Worm (Caenorhabditis elegans) whole organism, L4 larva: ENCODE data around the gene sto-6.
A peak's percentile ranks its signal among the peaks of the same experiment; 100 is the strongest.

Source experiments
- F26F4.8 ChIP-seq: fragments of 200-800 bp; sonication (Bioruptor generic); conservative IDR thresholded peaks from 2 replicates; pipeline ENCODE4 v1.3.6; 2022; ENCODE audit warnings: missing genetic modification characterization, missing compliant biosample characterization
- F37D6.2 ChIP-seq: sonication (generic microtip); optimal IDR thresholded peaks from 2 replicates; lab custom pipeline; 2016; ENCODE audit warnings: mild to moderate bottlenecking, missing genetic modification characterization, missing compliant biosample characterization
- F49E8.2 ChIP-seq: sonication (generic microtip); optimal IDR thresholded peaks from 2 replicates; lab custom pipeline; 2016; ENCODE audit warnings: missing compliant biosample characterization, mild to moderate bottlenecking, missing genetic modification characterization, borderline replicate concordance
- T20F7.1 ChIP-seq: fragments of 200-800 bp; sonication (Bioruptor generic); optimal IDR thresholded peaks from 2 replicates; lab custom pipeline; 2018; ENCODE audit warnings: mild to moderate bottlenecking, missing genetic modification characterization, missing compliant biosample characterization
- T26A8.4 ChIP-seq: fragments of 200-800 bp; sonication (Bioruptor generic); IDR thresholded peaks from 2 replicates; pipeline ENCODE4 v1.3.6; 2022; ENCODE audit warnings: missing genetic modification characterization, missing compliant biosample characterization
- Y48G9A.11 ChIP-seq: fragments of 200-800 bp; sonication (Bioruptor generic); IDR thresholded peaks from 2 replicates; pipeline ENCODE4 v1.3.6; 2022; ENCODE audit warnings: missing genetic modification reagents, missing genetic modification characterization, missing compliant biosample characterization
- ZK337.2 ChIP-seq: fragments of 200-800 bp; sonication (Bioruptor generic); IDR thresholded peaks from 2 replicates; pipeline ENCODE4 v1.3.6; 2022; ENCODE audit warnings: missing genetic modification reagents, missing genetic modification characterization, missing compliant biosample characterization
- aha-1 ChIP-seq: fragments of 150-350 bp; peaks from one replicate; lab custom pipeline; 2014; ENCODE audit warnings: missing biosample characterization, missing genetic modification characterization
- attf-4 ChIP-seq: sonication (generic microtip); optimal IDR thresholded peaks from 3 replicates; lab custom pipeline; 2017; ENCODE audit warnings: missing biosample characterization, missing genetic modification characterization
- ceh-20 ChIP-seq: fragments of 200-800 bp; sonication (Bioruptor generic); IDR thresholded peaks from 2 replicates; pipeline ENCODE4 v1.3.6; 2022; ENCODE audit warnings: missing genetic modification reagents, missing genetic modification characterization, missing compliant biosample characterization
- ceh-82 ChIP-seq: sonication (generic microtip); optimal IDR thresholded peaks from 2 replicates; lab custom pipeline; 2017; ENCODE audit warnings: missing biosample characterization, missing genetic modification characterization
- cey-2 ChIP-seq: sonication (generic microtip); optimal IDR thresholded peaks from 3 replicates; lab custom pipeline; 2017; ENCODE audit warnings: missing genetic modification characterization, mild to moderate bottlenecking, missing compliant biosample characterization, antibody characterized with exemption, borderline replicate concordance; ENCODE audit not compliant: insufficient read depth
- ctbp-1 ChIP-seq: fragments of 200-800 bp; sonication (Bioruptor generic); IDR thresholded peaks from 2 replicates; pipeline ENCODE4 v1.3.6; 2022; ENCODE audit warnings: missing genetic modification reagents, missing genetic modification characterization, missing compliant biosample characterization
- daf-16 ChIP-seq, 3 experiments: sonication (generic microtip); optimal IDR thresholded peaks; 2 replicates each; lab custom pipeline; 2016 to 2017; ENCODE audit warnings: missing genetic modification characterization in 3 of 3, missing genetic modification reagents in 3 of 3, mild to moderate bottlenecking in 2 of 3, missing compliant biosample characterization in 2 of 3, missing biosample characterization in 1 of 3, moderate library complexity in 1 of 3
- daf-19 ChIP-seq: fragments of 200-800 bp; sonication (Bioruptor generic); conservative IDR thresholded peaks from 2 replicates; pipeline ENCODE4 v1.3.6; 2022; ENCODE audit warnings: missing genetic modification characterization, missing compliant biosample characterization
- daf-8 ChIP-seq: fragments of 200-800 bp; sonication (Bioruptor generic); IDR thresholded peaks from 2 replicates; pipeline ENCODE4 v1.3.6; 2022; ENCODE audit warnings: missing genetic modification characterization, missing compliant biosample characterization
- dmd-6 ChIP-seq: fragments of 200-800 bp; sonication (Bioruptor generic); IDR thresholded peaks from 2 replicates; pipeline ENCODE4 v1.3.6; 2022; ENCODE audit warnings: missing genetic modification reagents, missing genetic modification characterization, missing compliant biosample characterization
- dmd-9 ChIP-seq: fragments of 200-800 bp; sonication (Bioruptor generic); IDR thresholded peaks from 2 replicates; pipeline ENCODE4 v1.3.6; 2022; ENCODE audit warnings: missing genetic modification reagents, missing genetic modification characterization, missing compliant biosample characterization
- dpl-1 ChIP-seq: fragments of 150-350 bp; optimal IDR thresholded peaks from 2 replicates; lab custom pipeline; 2014; ENCODE audit warnings: missing biosample characterization, missing genetic modification reagents, missing genetic modification characterization
- duxl-1 ChIP-seq: sonication (generic microtip); optimal IDR thresholded peaks from 2 replicates; lab custom pipeline; 2016; ENCODE audit warnings: mild to moderate bottlenecking, missing genetic modification characterization, moderate library complexity, missing compliant biosample characterization; ENCODE audit not compliant: poor library complexity
- egl-27 ChIP-seq: sonication (generic microtip); optimal IDR thresholded peaks from 3 replicates; lab custom pipeline; 2017; ENCODE audit warnings: missing biosample characterization, missing genetic modification reagents, missing genetic modification characterization
- gei-8 ChIP-seq: fragments of 200-800 bp; sonication (Bioruptor generic); optimal IDR thresholded peaks from 2 replicates; lab custom pipeline; 2018; ENCODE audit warnings: mild to moderate bottlenecking, missing genetic modification characterization, missing compliant biosample characterization
- hlh-11 ChIP-seq: fragments of 200-800 bp; sonication (Bioruptor generic); optimal IDR thresholded peaks from 2 replicates; lab custom pipeline; 2018; ENCODE audit warnings: mild to moderate bottlenecking, missing genetic modification characterization, missing compliant biosample characterization
- hlh-30 ChIP-seq: sonication (generic microtip); optimal IDR thresholded peaks from 2 replicates; lab custom pipeline; 2017; ENCODE audit warnings: antibody characterized with exemption, mild to moderate bottlenecking, missing genetic modification characterization, missing compliant biosample characterization; ENCODE audit not compliant: insufficient read depth
- lin-1 ChIP-seq: fragments of 200-800 bp; sonication (Bioruptor generic); IDR thresholded peaks from 2 replicates; pipeline ENCODE4 v1.3.6; 2022; ENCODE audit warnings: missing genetic modification reagents, missing genetic modification characterization, missing compliant biosample characterization
- lin-13 ChIP-seq: fragments of 150-350 bp; optimal IDR thresholded peaks from 2 replicates; lab custom pipeline; 2014; ENCODE audit warnings: missing biosample characterization, missing genetic modification reagents, missing genetic modification characterization
- lin-15B ChIP-seq: fragments of 150-350 bp; sonication (generic microtip); optimal IDR thresholded peaks from 3 replicates; lab custom pipeline; 2014; ENCODE audit warnings: missing biosample characterization, missing genetic modification characterization
- lin-38 ChIP-seq: fragments of 200-800 bp; sonication (Bioruptor generic); IDR thresholded peaks from 2 replicates; pipeline ENCODE4 v1.3.6; 2022; ENCODE audit warnings: missing genetic modification reagents, missing genetic modification characterization, missing compliant biosample characterization
- lin-39 ChIP-seq: fragments of 150-350 bp; optimal IDR thresholded peaks from 2 replicates; lab custom pipeline; 2014; ENCODE audit warnings: missing biosample characterization, missing genetic modification reagents, missing genetic modification characterization
- madf-5 ChIP-seq, 2 experiments: fragments of 200-800 bp; sonication (Bioruptor generic); IDR thresholded peaks; 2 replicates each; pipeline ENCODE4 v1.3.6; 2022; ENCODE audit warnings: missing compliant biosample characterization in 2 of 2, missing genetic modification characterization in 2 of 2
- mdl-1 ChIP-seq, 2 experiments: fragments of 150-350 bp in 1 of 2; sonication (generic microtip) in 1 of 2; optimal IDR thresholded peaks; 2 replicates each; lab custom pipeline; 2014 to 2017; ENCODE audit warnings: missing biosample characterization in 2 of 2, missing genetic modification characterization in 2 of 2
- mes-2 ChIP-seq: sonication (generic microtip); optimal IDR thresholded peaks from 2 replicates; lab custom pipeline; 2016; ENCODE audit warnings: missing genotype, mild to moderate bottlenecking, missing genetic modification characterization, missing compliant biosample characterization; ENCODE audit not compliant: poor library complexity, severe bottlenecking
- mxl-2 ChIP-seq: fragments of 200-800 bp; sonication (Bioruptor generic); conservative IDR thresholded peaks from 2 replicates; pipeline ENCODE4 v1.3.6; 2022; ENCODE audit warnings: missing genetic modification reagents, missing genetic modification characterization, missing compliant biosample characterization
- mxl-3 ChIP-seq: fragments of 200-800 bp; sonication (Bioruptor generic); optimal IDR thresholded peaks from 2 replicates; lab custom pipeline; 2018; ENCODE audit warnings: mild to moderate bottlenecking, missing genetic modification characterization, missing compliant biosample characterization
- nhr-11 ChIP-seq: fragments of 150-350 bp; optimal IDR thresholded peaks from 2 replicates; lab custom pipeline; 2014; ENCODE audit warnings: missing biosample characterization, missing genetic modification characterization
- nhr-237 ChIP-seq: sonication (generic microtip); optimal IDR thresholded peaks from 2 replicates; lab custom pipeline; 2017; ENCODE audit warnings: missing biosample characterization, missing genetic modification characterization
- nhr-25 ChIP-seq: sonication (generic microtip); optimal IDR thresholded peaks from 2 replicates; lab custom pipeline; 2017; ENCODE audit warnings: missing genetic modification characterization, mild to moderate bottlenecking, missing compliant biosample characterization, antibody characterized with exemption, moderate library complexity, borderline replicate concordance; ENCODE audit not compliant: insufficient read depth
- nhr-77 ChIP-seq: fragments of 150-350 bp; optimal IDR thresholded peaks from 2 replicates; lab custom pipeline; 2014; ENCODE audit warnings: missing biosample characterization, missing genetic modification characterization
- saeg-2 ChIP-seq: fragments of 200-800 bp; sonication (Bioruptor generic); IDR thresholded peaks from 2 replicates; pipeline ENCODE4 v1.3.6; 2022; ENCODE audit warnings: missing genetic modification reagents, missing genetic modification characterization, missing compliant biosample characterization
- set-16 ChIP-seq: fragments of 200-800 bp; sonication (Bioruptor generic); IDR thresholded peaks from 2 replicates; pipeline ENCODE4 v1.3.6; 2022; ENCODE audit warnings: missing genetic modification reagents, missing genetic modification characterization, missing compliant biosample characterization
- spr-1 ChIP-seq: sonication (generic microtip); optimal IDR thresholded peaks from 2 replicates; lab custom pipeline; 2016; ENCODE audit warnings: mild to moderate bottlenecking, missing genetic modification characterization, missing compliant biosample characterization
- tag-97 ChIP-seq: fragments of 200-800 bp; sonication (Bioruptor generic); IDR thresholded peaks from 2 replicates; pipeline ENCODE4 v1.3.6; 2022; ENCODE audit warnings: missing genetic modification characterization, missing compliant biosample characterization
- tra-1 ChIP-seq: fragments of 200-800 bp; sonication (Bioruptor generic); IDR thresholded peaks from 2 replicates; pipeline ENCODE4 v1.3.6; 2022; ENCODE audit warnings: missing genetic modification reagents, missing genetic modification characterization, missing compliant biosample characterization
- unc-39 ChIP-seq: sonication (generic microtip); optimal IDR thresholded peaks from 2 replicates; lab custom pipeline; 2017; ENCODE audit warnings: missing biosample characterization, missing genetic modification characterization
- zag-1 ChIP-seq: fragments of 150-350 bp; optimal IDR thresholded peaks from 2 replicates; lab custom pipeline; 2014; ENCODE audit warnings: missing biosample characterization, missing genetic modification characterization
- zfp-2 ChIP-seq: sonication (generic microtip); optimal IDR thresholded peaks from 2 replicates; lab custom pipeline; 2016; ENCODE audit warnings: mild to moderate bottlenecking, missing genetic modification characterization, missing compliant biosample characterization
- zfp-3 ChIP-seq: fragments of 200-800 bp; sonication (Bioruptor generic); conservative IDR thresholded peaks from 2 replicates; pipeline ENCODE4 v1.3.6; 2022; ENCODE audit warnings: missing genetic modification reagents, missing genetic modification characterization, missing compliant biosample characterization

Gene sto-6

DNA sequence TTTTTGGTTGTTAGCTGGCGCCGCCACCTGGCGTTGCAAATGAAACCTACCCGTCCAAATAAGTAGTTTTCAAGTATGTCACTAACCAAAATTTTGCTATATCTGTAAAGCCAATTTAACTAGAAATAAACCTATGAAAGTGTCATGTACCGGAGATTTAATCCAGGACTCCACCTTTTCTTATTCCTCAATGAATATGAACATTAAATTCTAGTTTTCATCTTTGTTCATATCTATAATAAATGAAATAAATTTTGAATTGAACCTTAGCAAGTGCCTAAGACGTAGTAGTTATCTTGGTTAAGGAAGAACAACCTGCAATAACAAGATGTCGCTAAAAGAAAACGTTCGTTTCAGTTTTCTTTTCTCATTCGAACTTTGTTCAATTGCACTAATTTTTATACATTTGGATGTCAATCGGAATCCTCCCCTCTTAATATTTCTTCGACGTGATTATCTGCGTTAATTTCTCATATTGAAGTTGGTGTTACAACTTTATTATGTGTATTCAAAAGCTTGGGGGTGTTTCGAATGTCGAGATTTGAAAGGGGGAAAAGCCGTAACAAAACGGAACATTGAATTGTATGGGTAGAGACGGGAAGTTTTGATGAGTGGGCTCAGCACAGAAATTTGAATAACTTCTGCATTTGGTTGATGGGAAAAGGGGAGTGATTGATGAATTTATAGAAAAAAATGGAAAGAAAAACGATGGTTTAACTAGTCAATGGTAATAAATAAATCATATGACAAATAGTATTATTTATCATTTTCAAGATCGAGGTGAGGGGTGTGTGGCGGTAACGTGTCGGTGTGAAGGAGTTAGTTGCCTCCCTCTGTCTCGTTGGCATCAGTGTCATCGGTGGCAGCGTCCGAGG lies 28.7 kb upstream of the sto-6 start (continued):
- TF ChIP-seq tra-1 (GFP tag; lab: Robert Waterston, UW) = peak; percentile 36
- TF ChIP-seq nhr-25 (tag; lab: Kevin White, UChicago) = peak; percentile 50
- TF ChIP-seq nhr-11 = peak; percentile 40
- no peak for TF ChIP-seq egl-27 (tag; lab: Kevin White, UChicago)
- TF ChIP-seq lin-38 (GFP tag; lab: Robert Waterston, UW) = peak; percentile 48
- peak; percentile 75 for TF ChIP-seq T20F7.1 (GFP tag; lab: Kevin White, UChicago)
- TF ChIP-seq tag-97 (GFP tag; lab: Robert Waterston, UW) = 0 out of 2 replicates have a peak, but pooled peaks have one; percentile 29
- TF ChIP-seq lin-1 = no peak
- TF ChIP-seq aha-1 (tag; lab: Kevin White, UChicago) = peak; percentile 93
- no peak for TF ChIP-seq F26F4.8 (GFP tag; lab: Robert Waterston, UW)
- TF ChIP-seq ceh-20 (GFP tag; lab: Robert Waterston, UW) = 0 out of 2 replicates have a peak, but pooled peaks have one; percentile 9
- TF ChIP-seq dpl-1 = peak; percentile 12
- peak; percentile 65 for TF ChIP-seq duxl-1 (tag; lab: Kevin White, UChicago)
- no peak for TF ChIP-seq daf-8 (GFP tag; lab: Robert Waterston, UW)
- TF ChIP-seq nhr-237 (tag; lab: Kevin White, UChicago) = peak; percentile 53
- TF ChIP-seq gei-8 = peak; percentile 47
- peak; percentile 92 for TF ChIP-seq T26A8.4 (GFP tag; lab: Robert Waterston, UW)
- no peak for TF ChIP-seq mxl-3 (GFP tag; lab: Kevin White, UChicago)
- TF ChIP-seq hlh-30 = no peak
- no peak for TF ChIP-seq mdl-1 (tag; optimal IDR thresholded peaks at IDR 0.05; lab: Kevin White, UChicago)
- TF ChIP-seq daf-16 (GFP tag; optimal IDR thresholded peaks at IDR 0.05; lab: Kevin White, UChicago) = peak; percentile 32 to 34
- TF ChIP-seq daf-16 (tag; optimal IDR thresholded peaks at IDR 0.05; lab: Kevin White, UChicago) = peak; percentile 36
- TF ChIP-seq zfp-2 (tag; lab: Kevin White, UChicago) = peak; percentile 25
- peak; percentile 58 for TF ChIP-seq nhr-77
- TF ChIP-seq ceh-82 (tag; lab: Kevin White, UChicago) = no peak
- peak; percentile 57 for TF ChIP-seq hlh-11 (tag; lab: Kevin White, UChicago)
- no peak for TF ChIP-seq cey-2 (tag; lab: Kevin White, UChicago)
- TF ChIP-seq attf-4 (tag; lab: Kevin White, UChicago) = no peak
- peak; percentile 2 for TF ChIP-seq lin-39 (tag; lab: Kevin White, UChicago)
- 0 out of 2 replicates have a peak, but pooled peaks have one; percentile 23 for TF ChIP-seq dmd-6
- TF ChIP-seq daf-19 (GFP tag; lab: Robert Waterston, UW) = 0 out of 2 replicates have a peak, but pooled peaks have one; percentile 57
- no peak for TF ChIP-seq unc-39 (tag; lab: Kevin White, UChicago)
- TF ChIP-seq ctbp-1 (GFP tag; lab: Robert Waterston, UW) = no peak
- TF ChIP-seq lin-15B = peak; percentile 4
- TF ChIP-seq set-16 (GFP tag; lab: Robert Waterston, UW) = 0 out of 2 replicates have a peak, but pooled peaks have one; percentile 14
- TF ChIP-seq mxl-2 (GFP tag; lab: Robert Waterston, UW) = no peak
- TF ChIP-seq ZK337.2 = 0 out of 2 replicates have a peak, but pooled peaks have one; percentile 1
- TF ChIP-seq zfp-3 (GFP tag; lab: Robert Waterston, UW) = peak; percentile 87
- TF ChIP-seq mes-2 (tag; lab: Kevin White, UChicago) = peak; percentile 28
- TF ChIP-seq Y48G9A.11 (GFP tag; lab: Robert Waterston, UW) = no peak
- TF ChIP-seq dmd-9 = no peak
- peak; percentile 88 for TF ChIP-seq lin-13 (GFP tag; lab: Kevin White, UChicago)
- TF ChIP-seq saeg-2 = 0 out of 2 replicates have a peak, but pooled peaks have one; percentile 8
- no peak for TF ChIP-seq F49E8.2 (tag; lab: Kevin White, UChicago)
- TF ChIP-seq F37D6.2 (tag; lab: Kevin White, UChicago) = peak; percentile 55
- peak; percentile 48 for TF ChIP-seq zag-1 (tag; lab: Kevin White, UChicago)
- no peak for TF ChIP-seq madf-5 (GFP tag; IDR thresholded peaks at IDR 0.05; lab: Robert Waterston, UW)
- peak; percentile 64 for TF ChIP-seq spr-1 (tag; lab: Kevin White, UChicago)
